Fruit fly (Drosophila melanogaster) whole organism, embryonic: ENCODE results near the gene CG42685.

Experiments
- Atf6 ChIP-seq: fragments of 200-800 bp; sonication (Bioruptor generic); IDR thresholded peaks from 2 replicates; pipeline ENCODE4 v1.3.6; 2022; ENCODE audit warnings: missing biosample characterization, missing genetic modification characterization
- CG11695 ChIP-seq: fragments of 200-800 bp; sonication (Bioruptor generic); IDR thresholded peaks from 3 replicates; pipeline ENCODE4 v1.3.6; 2022; ENCODE audit warnings: missing biosample characterization, missing genetic modification characterization
- CG12942 ChIP-seq: fragments of 200-800 bp; sonication (Bioruptor generic); optimal IDR thresholded peaks from 3 replicates; lab custom pipeline; 2016; ENCODE audit warnings: missing biosample characterization, missing genetic modification characterization
- CG15696 ChIP-seq: fragments of 200-800 bp; sonication (Bioruptor generic); optimal IDR thresholded peaks from 2 replicates; lab custom pipeline; 2019; ENCODE audit warnings: missing biosample characterization, mild to moderate bottlenecking, missing genetic modification characterization, moderate library complexity
- CG1603 ChIP-seq: fragments of 200-800 bp; sonication (Bioruptor generic); optimal IDR thresholded peaks from 2 replicates; lab custom pipeline; 2019; ENCODE audit warnings: missing biosample characterization, mild to moderate bottlenecking, missing genetic modification characterization, moderate library complexity
- CG30020 ChIP-seq: fragments of 200-800 bp; optimal IDR thresholded peaks from 2 replicates; lab custom pipeline; 2019; ENCODE audit warnings: missing biosample characterization, mild to moderate bottlenecking, missing genetic modification characterization, moderate library complexity
- CG30403 ChIP-seq: fragments of 200-800 bp; sonication (Bioruptor generic); optimal IDR thresholded peaks from 3 replicates; lab custom pipeline; 2016; ENCODE audit warnings: missing biosample characterization, missing genetic modification characterization
- CG3065 ChIP-seq: fragments of 200-800 bp; sonication (Bioruptor generic); optimal IDR thresholded peaks from 2 replicates; lab custom pipeline; 2016; ENCODE audit warnings: missing biosample characterization, missing genetic modification characterization
- CG32532 ChIP-seq: fragments of 200-800 bp; sonication (Bioruptor generic); IDR thresholded peaks from 2 replicates; pipeline ENCODE4 v1.3.6; 2022; ENCODE audit warnings: missing biosample characterization, missing genetic modification characterization
- CG33213 ChIP-seq: fragments of 200-800 bp; sonication (Bioruptor generic); optimal IDR thresholded peaks from 3 replicates; lab custom pipeline; 2016; ENCODE audit warnings: missing biosample characterization, missing genetic modification characterization
- CG33557 ChIP-seq: fragments of 200-800 bp; sonication (Bioruptor generic); optimal IDR thresholded peaks from 2 replicates; lab custom pipeline; 2019; ENCODE audit warnings: missing biosample characterization, mild to moderate bottlenecking, missing genetic modification characterization, moderate library complexity
- CG3838 ChIP-seq: fragments of 200-800 bp; sonication (Bioruptor generic); optimal IDR thresholded peaks from 3 replicates; lab custom pipeline; 2016; ENCODE audit warnings: missing biosample characterization, missing genetic modification characterization
- CG5953 ChIP-seq: fragments of 200-800 bp; sonication (Bioruptor generic); IDR thresholded peaks from 2 replicates; pipeline ENCODE4 v1.3.6; 2022; ENCODE audit warnings: missing biosample characterization, missing genetic modification characterization
- CG6272 ChIP-seq: fragments of 200-800 bp; sonication (Bioruptor generic); IDR thresholded peaks from 2 replicates; pipeline ENCODE4 v1.3.6; 2022; ENCODE audit warnings: missing biosample characterization, missing genetic modification characterization
- CG6791 ChIP-seq: fragments of 200-800 bp; sonication (Bioruptor generic); IDR thresholded peaks from 3 replicates; pipeline ENCODE4 v1.3.6; 2022; ENCODE audit warnings: missing biosample characterization, missing genetic modification characterization; ENCODE audit not compliant: partially characterized antibody
- CG8388 ChIP-seq: fragments of 200-800 bp; sonication (Bioruptor generic); optimal IDR thresholded peaks from 2 replicates; lab custom pipeline; 2019; ENCODE audit warnings: missing biosample characterization, mild to moderate bottlenecking, missing genetic modification characterization, moderate library complexity
- CG8924 ChIP-seq: fragments of 200-800 bp; optimal IDR thresholded peaks from 3 replicates; lab custom pipeline; 2019; ENCODE audit warnings: missing biosample characterization, mild to moderate bottlenecking, missing genetic modification characterization, moderate library complexity
- CG9797 ChIP-seq: fragments of 200-800 bp; sonication (Bioruptor generic); optimal IDR thresholded peaks from 3 replicates; lab custom pipeline; 2018; ENCODE audit warnings: missing biosample characterization, mild to moderate bottlenecking, missing genetic modification characterization
- Dll ChIP-seq: fragments of 200-800 bp; sonication (Bioruptor generic); IDR thresholded peaks from 4 replicates; pipeline ENCODE4 v1.3.6; 2022; ENCODE audit warnings: missing biosample characterization, missing genetic modification characterization; ENCODE audit not compliant: partially characterized antibody
- Doc2 ChIP-seq: fragments of 200-800 bp; sonication (Bioruptor generic); IDR thresholded peaks from 2 replicates; pipeline ENCODE4 v1.3.6; 2022; ENCODE audit warnings: missing biosample characterization, missing genetic modification characterization
- E2f1 ChIP-seq: fragments of 200-800 bp; sonication (Bioruptor generic); IDR thresholded peaks from 2 replicates; pipeline ENCODE4 v1.3.6; 2022; ENCODE audit warnings: missing biosample characterization, missing genetic modification characterization
- Fer3 ChIP-seq: fragments of 200-800 bp; sonication (Bioruptor generic); optimal IDR thresholded peaks from 2 replicates; lab custom pipeline; 2018; ENCODE audit warnings: missing biosample characterization, mild to moderate bottlenecking, missing genetic modification characterization, moderate library complexity
- Gug ChIP-seq: fragments of 200-800 bp; sonication (Bioruptor generic); IDR thresholded peaks from 4 replicates; pipeline ENCODE4 v1.3.6; 2022; ENCODE audit warnings: missing biosample characterization, missing genetic modification characterization
- HmgD ChIP-seq: fragments of 200-800 bp; sonication (Bioruptor generic); optimal IDR thresholded peaks from 3 replicates; lab custom pipeline; 2016; ENCODE audit warnings: missing biosample characterization, missing genetic modification characterization
- Mad ChIP-seq: fragments of 200-800 bp; sonication (Bioruptor generic); optimal IDR thresholded peaks from 2 replicates; lab custom pipeline; 2016; ENCODE audit warnings: missing biosample characterization, missing genetic modification characterization
- Mes4 ChIP-seq: fragments of 200-800 bp; sonication (Bioruptor generic); optimal IDR thresholded peaks from 2 replicates; lab custom pipeline; 2016; ENCODE audit warnings: missing biosample characterization, missing genetic modification characterization
- Spps ChIP-seq: fragments of 200-800 bp; sonication (Bioruptor generic); optimal IDR thresholded peaks from 2 replicates; lab custom pipeline; 2018; ENCODE audit warnings: missing biosample characterization, mild to moderate bottlenecking, missing genetic modification characterization
- Sry-β ChIP-seq: fragments of 200-800 bp; sonication (Bioruptor generic); optimal IDR thresholded peaks from 2 replicates; lab custom pipeline; 2018; ENCODE audit warnings: missing biosample characterization, mild to moderate bottlenecking, missing genetic modification characterization, moderate library complexity
- bigmax ChIP-seq: fragments of 200-800 bp; sonication (Bioruptor generic); optimal IDR thresholded peaks from 2 replicates; lab custom pipeline; 2018; ENCODE audit warnings: missing biosample characterization, mild to moderate bottlenecking, missing genetic modification characterization
- cad ChIP-seq: fragments of >200 bp; optimal IDR thresholded peaks from 2 replicates; lab custom pipeline; 2017; ENCODE audit warnings: missing biosample characterization, missing genetic modification characterization
- ci ChIP-seq: fragments of 200-800 bp; sonication (Bioruptor generic); IDR thresholded peaks from 3 replicates; pipeline ENCODE4 v1.3.6; 2022; ENCODE audit warnings: missing biosample characterization, missing genetic modification characterization
- cwo ChIP-seq: fragments of 200-800 bp; sonication (Bioruptor generic); optimal IDR thresholded peaks from 3 replicates; lab custom pipeline; 2017; ENCODE audit warnings: missing biosample characterization, missing genetic modification characterization, mild to moderate bottlenecking, moderate library complexity, missing genetic modification reagents
- gem ChIP-seq: fragments of 200-800 bp; sonication (Bioruptor generic); optimal IDR thresholded peaks from 2 replicates; lab custom pipeline; 2019; ENCODE audit warnings: missing biosample characterization, mild to moderate bottlenecking, missing genetic modification characterization, moderate library complexity
- ham ChIP-seq: fragments of 200-800 bp; sonication (Bioruptor generic); IDR thresholded peaks from 2 replicates; pipeline ENCODE4 v1.3.6; 2022; ENCODE audit warnings: missing biosample characterization, missing genetic modification characterization
- lmd ChIP-seq: fragments of 200-800 bp; sonication (Bioruptor generic); IDR thresholded peaks from 2 replicates; pipeline ENCODE4 v1.3.6; 2022; ENCODE audit warnings: missing biosample characterization, missing genetic modification characterization
- luna ChIP-seq: fragments of 200-800 bp; sonication (Bioruptor generic); optimal IDR thresholded peaks from 2 replicates; lab custom pipeline; 2016; ENCODE audit warnings: missing biosample characterization, missing genetic modification characterization
- mirr ChIP-seq: fragments of 200-800 bp; sonication (Bioruptor generic); optimal IDR thresholded peaks from 3 replicates; lab custom pipeline; 2018; ENCODE audit warnings: missing biosample characterization, mild to moderate bottlenecking, missing genetic modification characterization
- mld ChIP-seq: fragments of 200-800 bp; sonication (Bioruptor generic); IDR thresholded peaks from 3 replicates; pipeline ENCODE4 v1.3.6; 2022; ENCODE audit warnings: missing biosample characterization, missing genetic modification characterization; ENCODE audit not compliant: partially characterized antibody
- nmo ChIP-seq: fragments of 200-800 bp; sonication (Bioruptor generic); optimal IDR thresholded peaks from 2 replicates; lab custom pipeline; 2018; ENCODE audit warnings: missing biosample characterization, mild to moderate bottlenecking, missing genetic modification characterization, moderate library complexity
- org-1 ChIP-seq: fragments of 200-800 bp; sonication (Bioruptor generic); optimal IDR thresholded peaks from 2 replicates; lab custom pipeline; 2017; ENCODE audit warnings: missing biosample characterization, missing genetic modification characterization
- otp ChIP-seq: fragments of 200-800 bp; sonication (Bioruptor generic); IDR thresholded peaks from 3 replicates; pipeline ENCODE4, ENCODE4 v1.3.6; 2022; ENCODE audit warnings: missing biosample characterization, missing genetic modification characterization
- pan ChIP-seq, 4 experiments: fragments of >200 bp in 3 of 4; fragments of 200-800 bp in 1 of 4; sonication (Bioruptor generic) in 1 of 4; optimal IDR thresholded peaks in 3 of 4; IDR thresholded peaks in 1 of 4; 2 replicates each; pipeline versions ENCODE4 v1.3.6 to Lab custom; 2017 to 2022; ENCODE audit warnings: missing biosample characterization in 2 of 4, missing genetic modification characterization in 2 of 4, mixed read lengths in 1 of 4
- prd ChIP-seq, 3 experiments: fragments of >200 bp in 2 of 3; fragments of 200-800 bp in 1 of 3; sonication (Bioruptor generic) in 1 of 3; optimal IDR thresholded peaks in 2 of 3; IDR thresholded peaks in 1 of 3; 2 replicates in 2 of 3; 3 replicates in 1 of 3; pipeline versions ENCODE4 v1.3.6 to Lab custom; 2017 to 2022; ENCODE audit warnings: missing biosample characterization in 1 of 3, missing genetic modification characterization in 1 of 3
- run ChIP-seq: fragments of 200-800 bp; sonication (Bioruptor generic); optimal IDR thresholded peaks from 3 replicates; lab custom pipeline; 2018; ENCODE audit warnings: missing biosample characterization, mild to moderate bottlenecking, missing genetic modification characterization
- sna ChIP-seq: fragments of 200-800 bp; sonication (Bioruptor generic); IDR thresholded peaks from 2 replicates; pipeline ENCODE4 v1.3.6; 2022; ENCODE audit warnings: missing biosample characterization, missing genetic modification characterization; ENCODE audit not compliant: partially characterized antibody
- ttk ChIP-seq: fragments of 200-800 bp; sonication (Bioruptor generic); IDR thresholded peaks from 2 replicates; pipeline ENCODE4 v2.1.2; 2022; ENCODE audit warnings: missing biosample characterization, missing genetic modification characterization
- usp ChIP-seq: fragments of >200 bp; optimal IDR thresholded peaks from 2 replicates; lab custom pipeline; 2017; ENCODE audit warnings: missing biosample characterization, missing genetic modification characterization
- wek ChIP-seq: fragments of 200-800 bp; sonication (Bioruptor generic); optimal IDR thresholded peaks from 3 replicates; lab custom pipeline; 2018; ENCODE audit warnings: missing biosample characterization, mild to moderate bottlenecking, missing genetic modification characterization, moderate library complexity

Gene CG42685

dm6 chr2L:14685637-14686232 lies 44.2 kb downstream of the CG42685 start (continued):
- TF ChIP-seq CG12942 (GFP tag; lab: Kevin White, UChicago) (peak; percentile 74), run (tag; lab: Kevin White, UChicago) (peak; percentile 54), CG3065 (GFP tag; lab: Kevin White, UChicago) (peak; percentile 63), CG30403 (GFP tag; lab: Kevin White, UChicago) (peak; percentile 59), gem (tag; lab: Kevin White, UChicago) (peak; percentile 80), sna (GFP tag; lab: Robert Waterston, UW) (no peak), CG8924 (tag; lab: Kevin White, UChicago) (peak; percentile 76), CG11695 (peak; percentile 84; the same call in 2 of the 3 replicates), ci (GFP tag; lab: Robert Waterston, UW) (peak; percentile 89; the same call in 2 of the 3 replicates), Dll (GFP tag; lab: Robert Waterston, UW) (no peak), CG6791 (GFP tag; lab: Robert Waterston, UW) (no peak), mirr (peak; percentile 85), CG15696 (tag; lab: Kevin White, UChicago) (peak; percentile 79), Doc2 (GFP tag; lab: Robert Waterston, UW) (no peak), bigmax (peak; percentile 69), Fer3 (peak; percentile 87), Atf6 (GFP tag; lab: Robert Waterston, UW) (peak; percentile 94), CG32532 (peak; percentile 61; the same call in 1 of the 2 replicates), luna (peak; percentile 88), nmo (GFP tag; lab: Kevin White, UChicago) (peak; percentile 10), HmgD (GFP tag; lab: Kevin White, UChicago) (peak; percentile 63), org-1 (peak; percentile 89), CG5953 (GFP tag; lab: Robert Waterston, UW) (peak; percentile 64; the same call in 1 of the 2 replicates), Gug (GFP tag; lab: Robert Waterston, UW) (no peak; the same call in 3 of the 4 replicates), CG33213 (GFP tag; lab: Kevin White, UChicago) (peak; percentile 95), cwo (GFP tag; lab: Kevin White, UChicago) (peak; percentile 87), wek (GFP tag; lab: Kevin White, UChicago) (peak; percentile 90), CG9797 (peak; percentile 36), mld (GFP tag; lab: Robert Waterston, UW) (no peak), E2f1 (peak; percentile 71; the same call in 1 of the 2 replicates), CG1603 (tag; lab: Kevin White, UChicago) (peak; percentile 85), pan (optimal IDR thresholded peaks at IDR 0.05; lab: Kevin White, UChicago) (no peak), pan (GFP tag; optimal IDR thresholded peaks at IDR 0.05 in 1 of 2, IDR thresholded peaks at IDR 0.05 in 1 of 2) (peak in 1 of 2 experiments; percentile 73), otp (GFP tag; lab: Robert Waterston, UW) (peak; percentile 88), Sry-β (GFP tag; lab: Kevin White, UChicago) (peak; percentile 71), Mad (peak; percentile 75), usp (GFP tag; lab: Kevin White, UChicago) (no peak), Spps (tag; lab: Kevin White, UChicago) (peak; percentile 69), ttk (GFP tag; lab: Robert Waterston, UW) (peak; percentile 58; the same call in 1 of the 2 replicates), CG30020 (peak; percentile 5), CG33557 (GFP tag; lab: Kevin White, UChicago) (peak; percentile 86), ham (GFP tag; lab: Robert Waterston, UW) (no peak), lmd (GFP tag; lab: Robert Waterston, UW) (peak; percentile 10; the same call in 1 of the 2 replicates), cad (GFP tag; lab: Kevin White, UChicago) (no peak), prd (optimal IDR thresholded peaks at IDR 0.05; lab: Kevin White, UChicago) (no peak), prd (GFP tag; IDR thresholded peaks at IDR 0.05; lab: Robert Waterston, UW) (peak; percentile 55; the same call in 2 of the 3 replicates), Mes4 (GFP tag; lab: Kevin White, UChicago) (peak; percentile 80), CG6272 (GFP tag; lab: Robert Waterston, UW) (no peak), CG8388 (no peak), CG3838 (GFP tag; lab: Kevin White, UChicago) (peak; percentile 88)
